Fruit fly (Drosophila melanogaster): ENCODE data around the gene Ilp3.

Ilp3 gene

DNA sequence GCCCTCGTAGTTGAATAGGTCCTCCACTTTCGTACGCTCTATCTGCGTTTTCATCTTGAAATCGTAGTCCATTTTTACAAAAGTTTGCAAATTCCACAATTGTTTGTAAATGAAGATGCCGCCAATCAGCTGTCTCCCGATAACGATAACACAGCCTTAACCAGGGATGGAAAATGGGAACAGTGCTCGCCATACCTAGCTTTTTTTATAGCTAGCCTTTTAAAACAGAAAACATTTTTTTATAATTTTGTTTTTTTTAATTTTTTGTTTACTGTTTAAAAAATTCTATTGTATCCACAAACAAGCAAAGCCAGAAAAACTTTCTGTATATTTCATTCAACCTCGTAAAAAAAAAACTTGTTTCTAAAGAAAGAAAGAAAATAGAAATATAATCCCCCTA is 36.6 kb upstream of the Ilp3 start, which contains the start of gene Cdk8 (continued):
- TF ChIP-seq CG8089 (GFP tag; optimal IDR thresholded peaks at IDR 0.05) (no peak), CG5180 (GFP tag; optimal IDR thresholded peaks at IDR 0.05) (no peak), CG12104 (GFP tag; optimal IDR thresholded peaks at IDR 0.05) (no peak), nerfin-1 (tag; optimal IDR thresholded peaks at IDR 0.05) (peak; percentile 15), CG17186 (GFP tag; optimal IDR thresholded peaks at IDR 0.05) (no peak), CG32772 (GFP tag; IDR thresholded peaks at IDR 0.05) (no peak), CG10209 (GFP tag; optimal IDR thresholded peaks at IDR 0.05) (no peak), CG2199 (GFP tag; IDR thresholded peaks at IDR 0.05) (no peak), otp (GFP tag; IDR thresholded peaks at IDR 0.05) (no peak), Rx (GFP tag; IDR thresholded peaks at IDR 0.05) (no peak), CG12744 (GFP tag; optimal IDR thresholded peaks at IDR 0.05) (peak; percentile 35), CG16813 (GFP tag; IDR thresholded peaks at IDR 0.05; ENCODE audit: partially characterized antibody) (no peak), pfk (GFP tag; optimal IDR thresholded peaks at IDR 0.05) (no peak), chinmo (GFP tag; IDR thresholded peaks at IDR 0.05; ENCODE audit: partially characterized antibody) (no peak), CG6791 (GFP tag; IDR thresholded peaks at IDR 0.05; ENCODE audit: partially characterized antibody) (no peak), bowl (GFP tag; IDR thresholded peaks at IDR 0.05) (no peak), CTCF (GFP tag; optimal IDR thresholded peaks at IDR 0.05) (no peak), Max (GFP tag; optimal IDR thresholded peaks at IDR 0.05) (no peak), insv (GFP tag; optimal IDR thresholded peaks at IDR 0.05) (no peak), bigmax (GFP tag; optimal IDR thresholded peaks at IDR 0.05) (no peak), CG9817 (tag; optimal IDR thresholded peaks at IDR 0.05) (peak; percentile 34), Sin3A (optimal IDR thresholded peaks at IDR 0.05) (no peak), fd102C (GFP tag; optimal IDR thresholded peaks at IDR 0.05) (no peak), hbn (GFP tag; IDR thresholded peaks at IDR 0.05; ENCODE audit: partially characterized antibody) (no peak), CG11247 (GFP tag; IDR thresholded peaks at IDR 0.05) (no peak), wor (GFP tag; IDR thresholded peaks at IDR 0.05) (no peak), Dp (GFP tag; optimal IDR thresholded peaks at IDR 0.05) (peak; percentile 63), Bdp1 (GFP tag; optimal IDR thresholded peaks at IDR 0.05) (no peak), CG30020 (tag; optimal IDR thresholded peaks at IDR 0.05) (peak; percentile 42), CG2120 (GFP tag; optimal IDR thresholded peaks at IDR 0.05) (peak; percentile 71), sisA (GFP tag; IDR thresholded peaks at IDR 0.05) (no peak), CG4707 (GFP tag; optimal IDR thresholded peaks at IDR 0.05) (no peak), CG14965 (GFP tag; optimal IDR thresholded peaks at IDR 0.05; ENCODE audit: borderline replicate concordance) (no peak), CG16779 (GFP tag; IDR thresholded peaks at IDR 0.05) (no peak), Dip2 (GFP tag; IDR thresholded peaks at IDR 0.05) (no peak), nerfin-2 (GFP tag; IDR thresholded peaks at IDR 0.05; ENCODE audit: partially characterized antibody) (no peak), CG11560 (tag; IDR thresholded peaks at IDR 0.05) (no peak), Camta (GFP tag; optimal IDR thresholded peaks at IDR 0.05) (no peak), ken (GFP tag; IDR thresholded peaks at IDR 0.05) (no peak), CG12219 (GFP tag; optimal IDR thresholded peaks at IDR 0.05) (no peak), sim (GFP tag; IDR thresholded peaks at IDR 0.05) (no peak), vnd (GFP tag; IDR thresholded peaks at IDR 0.05; ENCODE audit: partially characterized antibody) (no peak), CG15011 (GFP tag; optimal IDR thresholded peaks at IDR 0.05) (no peak), CG13894 (tag; optimal IDR thresholded peaks at IDR 0.05) (no peak), CG18476 (GFP tag; optimal IDR thresholded peaks at IDR 0.05) (no peak), CG12659 (GFP tag; optimal IDR thresholded peaks at IDR 0.05) (peak; percentile 60), CG14860 (GFP tag; IDR thresholded peaks at IDR 0.05; ENCODE audit: partially characterized antibody) (no peak), ac (GFP tag; optimal IDR thresholded peaks at IDR 0.05) (no peak), CG18599 (GFP tag; optimal IDR thresholded peaks at IDR 0.05) (no peak), sd (tag; optimal IDR thresholded peaks at IDR 0.05) (peak; percentile 87), twi (tag; optimal IDR thresholded peaks at IDR 0.05) (no peak)
